Fruit fly (Drosophila melanogaster) whole organism, embryonic: ENCODE data around the gene CG14022.
A peak's percentile ranks its signal among the peaks of the same experiment; 100 is the strongest.

Experiments used
- Aef1 ChIP-seq: fragments of 200-800 bp; sonication (Bioruptor generic); IDR thresholded peaks from 3 replicates; pipeline ENCODE4 v1.3.6; 2022; ENCODE audit warnings: missing biosample characterization, missing genetic modification characterization
- CG11723 ChIP-seq: fragments of 200-800 bp; sonication (Bioruptor generic); optimal IDR thresholded peaks from 2 replicates; lab custom pipeline; 2017; ENCODE audit warnings: missing biosample characterization, mild to moderate bottlenecking, missing genetic modification characterization
- CG13775 ChIP-seq: fragments of 200-800 bp; sonication (Bioruptor generic); optimal IDR thresholded peaks from 3 replicates; lab custom pipeline; 2017; ENCODE audit warnings: missing biosample characterization, mild to moderate bottlenecking, missing genetic modification characterization
- CG14965 ChIP-seq: fragments of 200-800 bp; sonication (Bioruptor generic); optimal IDR thresholded peaks from 2 replicates; lab custom pipeline; 2016; ENCODE audit warnings: missing biosample characterization, missing genetic modification characterization, borderline replicate concordance
- CG15479 ChIP-seq: fragments of 200-800 bp; sonication (Bioruptor generic); optimal IDR thresholded peaks from 3 replicates; lab custom pipeline; 2019; ENCODE audit warnings: missing biosample characterization, mild to moderate bottlenecking, missing genetic modification characterization, moderate library complexity
- CG15514 ChIP-seq: fragments of 200-800 bp; sonication (Bioruptor generic); optimal IDR thresholded peaks from 3 replicates; lab custom pipeline; 2017; ENCODE audit warnings: missing biosample characterization, missing genetic modification characterization, mild to moderate bottlenecking, moderate library complexity, missing genetic modification reagents
- CG16813 ChIP-seq: fragments of 200-800 bp; sonication (Bioruptor generic); IDR thresholded peaks from 3 replicates; pipeline ENCODE4 v1.3.6; 2022; ENCODE audit warnings: missing biosample characterization, missing genetic modification characterization; ENCODE audit not compliant: partially characterized antibody
- CG17361 ChIP-seq: fragments of 200-800 bp; sonication (Bioruptor generic); IDR thresholded peaks from 3 replicates; pipeline ENCODE4 v1.3.6; 2022; ENCODE audit warnings: missing biosample characterization, missing genetic modification characterization
- CG2889 ChIP-seq: fragments of 200-800 bp; sonication (Bioruptor generic); IDR thresholded peaks from 3 replicates; pipeline ENCODE4 v1.3.6; 2022; ENCODE audit warnings: missing biosample characterization, missing genetic modification characterization
- CG30020 ChIP-seq: fragments of 200-800 bp; optimal IDR thresholded peaks from 2 replicates; lab custom pipeline; 2019; ENCODE audit warnings: missing biosample characterization, mild to moderate bottlenecking, missing genetic modification characterization, moderate library complexity
- CG34376 ChIP-seq: fragments of 200-800 bp; sonication (Bioruptor generic); optimal IDR thresholded peaks from 2 replicates; lab custom pipeline; 2018; ENCODE audit warnings: missing biosample characterization, mild to moderate bottlenecking, missing genetic modification characterization
- CG3838 ChIP-seq: fragments of 200-800 bp; sonication (Bioruptor generic); optimal IDR thresholded peaks from 3 replicates; lab custom pipeline; 2016; ENCODE audit warnings: missing biosample characterization, missing genetic modification characterization
- CG4328 ChIP-seq: fragments of 200-800 bp; sonication (Bioruptor generic); optimal IDR thresholded peaks from 3 replicates; lab custom pipeline; 2017; ENCODE audit warnings: missing biosample characterization, missing genetic modification reagents, missing genetic modification characterization
- CG4360 ChIP-seq: fragments of 200-800 bp; sonication (Bioruptor generic); IDR thresholded peaks from 2 replicates; pipeline ENCODE4 v1.3.6; 2022; ENCODE audit warnings: missing biosample characterization, missing genetic modification characterization
- CG43689 ChIP-seq: fragments of 200-800 bp; sonication (Bioruptor generic); IDR thresholded peaks from 2 replicates; pipeline ENCODE4 v1.3.6; 2022; ENCODE audit warnings: missing biosample characterization, missing genetic modification characterization
- CG4424 ChIP-seq: fragments of 200-800 bp; sonication (Bioruptor generic); optimal IDR thresholded peaks from 3 replicates; lab custom pipeline; 2016; ENCODE audit warnings: missing biosample characterization, missing genetic modification characterization
- CG4730 ChIP-seq: fragments of 200-800 bp; sonication (Bioruptor generic); IDR thresholded peaks from 2 replicates; pipeline ENCODE4 v1.3.6; 2022; ENCODE audit warnings: missing biosample characterization, missing genetic modification characterization
- CG7372 ChIP-seq: fragments of 200-800 bp; sonication (Bioruptor generic); IDR thresholded peaks from 2 replicates; pipeline ENCODE4 v1.3.6; 2022; ENCODE audit warnings: missing biosample characterization, missing genetic modification characterization
- CG7556 ChIP-seq: fragments of 200-800 bp; sonication (Bioruptor generic); optimal IDR thresholded peaks from 2 replicates; lab custom pipeline; 2017; ENCODE audit warnings: missing biosample characterization, mild to moderate bottlenecking, missing genetic modification characterization
- CG7928 ChIP-seq: fragments of 200-800 bp; sonication (Bioruptor generic); optimal IDR thresholded peaks from 2 replicates; lab custom pipeline; 2017; ENCODE audit warnings: missing biosample characterization, mild to moderate bottlenecking, missing genetic modification characterization
- CG8290 ChIP-seq, 3 experiments: fragments of 200-800 bp; sonication (Bioruptor generic); optimal IDR thresholded peaks; 2 replicates each; lab custom pipeline; 2016 to 2019; ENCODE audit warnings: missing biosample characterization in 3 of 3, missing genetic modification characterization in 3 of 3, mild to moderate bottlenecking in 2 of 3, moderate library complexity in 1 of 3
- CG9437 ChIP-seq: fragments of 200-800 bp; sonication (Bioruptor generic); optimal IDR thresholded peaks from 2 replicates; lab custom pipeline; 2018; ENCODE audit warnings: missing biosample characterization, mild to moderate bottlenecking, missing genetic modification characterization
- CG9609 ChIP-seq: fragments of 200-800 bp; sonication (Bioruptor generic); optimal IDR thresholded peaks from 3 replicates; lab custom pipeline; 2016; ENCODE audit warnings: missing biosample characterization, missing genetic modification characterization
- Deaf1 ChIP-seq: fragments of 200-800 bp; optimal IDR thresholded peaks from 3 replicates; lab custom pipeline; 2019; ENCODE audit warnings: missing biosample characterization, mild to moderate bottlenecking, missing genetic modification characterization, moderate library complexity
- Dll ChIP-seq: fragments of 200-800 bp; sonication (Bioruptor generic); IDR thresholded peaks from 4 replicates; pipeline ENCODE4 v1.3.6; 2022; ENCODE audit warnings: missing biosample characterization, missing genetic modification characterization; ENCODE audit not compliant: partially characterized antibody
- Doc2 ChIP-seq: fragments of 200-800 bp; sonication (Bioruptor generic); IDR thresholded peaks from 2 replicates; pipeline ENCODE4 v1.3.6; 2022; ENCODE audit warnings: missing biosample characterization, missing genetic modification characterization
- H15 ChIP-seq: fragments of 200-800 bp; sonication (Bioruptor generic); IDR thresholded peaks from 3 replicates; pipeline ENCODE4 v1.3.6; 2022; ENCODE audit warnings: missing biosample characterization, missing genetic modification characterization
- Hey ChIP-seq: fragments of 200-800 bp; sonication (Bioruptor generic); optimal IDR thresholded peaks from 3 replicates; lab custom pipeline; 2018; ENCODE audit warnings: missing biosample characterization, mild to moderate bottlenecking, missing genetic modification characterization
- Hmr ChIP-seq: fragments of 200-800 bp; sonication (Bioruptor generic); optimal IDR thresholded peaks from 3 replicates; lab custom pipeline; 2017; ENCODE audit warnings: mild to moderate bottlenecking, missing biosample characterization, missing genetic modification reagents, missing genetic modification characterization
- Med ChIP-seq: fragments of 200-800 bp; sonication (Bioruptor generic); peaks from one replicate; lab custom pipeline; 2016; ENCODE audit warnings: missing biosample characterization, missing genetic modification characterization, mild to moderate bottlenecking, inconsistent platforms, moderate library complexity
- NK7.1 ChIP-seq: fragments of 200-800 bp; sonication (Bioruptor generic); optimal IDR thresholded peaks from 3 replicates; lab custom pipeline; 2016; ENCODE audit warnings: missing biosample characterization, missing genetic modification characterization
- Pdp1 ChIP-seq, 2 experiments: fragments of 200-800 bp; sonication (Bioruptor generic); optimal IDR thresholded peaks; 3 replicates each; lab custom pipeline; 2016; ENCODE audit warnings: missing biosample characterization in 2 of 2, missing genetic modification characterization in 2 of 2, mild to moderate bottlenecking in 1 of 2, moderate library complexity in 1 of 2
- Rx ChIP-seq: fragments of 200-800 bp; sonication (Bioruptor generic); IDR thresholded peaks from 2 replicates; pipeline ENCODE4 v1.3.6; 2022; ENCODE audit warnings: missing biosample characterization, missing genetic modification characterization
- Side ChIP-seq: fragments of 200-800 bp; sonication (Bioruptor generic); optimal IDR thresholded peaks from 2 replicates; lab custom pipeline; 2016; ENCODE audit warnings: missing biosample characterization, missing genetic modification characterization
- bowl ChIP-seq: fragments of 200-800 bp; sonication (Bioruptor generic); IDR thresholded peaks from 2 replicates; pipeline ENCODE4 v1.3.6; 2022; ENCODE audit warnings: missing biosample characterization, missing genetic modification characterization
- cg ChIP-seq: fragments of 200-800 bp; sonication (Bioruptor generic); optimal IDR thresholded peaks from 3 replicates; lab custom pipeline; 2019; ENCODE audit warnings: missing biosample characterization, mild to moderate bottlenecking, missing genetic modification characterization, moderate library complexity
- dimm ChIP-seq: fragments of 200-800 bp; sonication (Bioruptor generic); IDR thresholded peaks from 2 replicates; pipeline ENCODE4 v1.3.6; 2022; ENCODE audit warnings: missing biosample characterization, missing genetic modification characterization
- exex ChIP-seq: fragments of 200-800 bp; sonication (Bioruptor generic); optimal IDR thresholded peaks from 4 replicates; lab custom pipeline; 2018; ENCODE audit warnings: missing biosample characterization, mild to moderate bottlenecking, missing genetic modification characterization, moderate library complexity
- grn ChIP-seq: fragments of 200-800 bp; sonication (Bioruptor generic); optimal IDR thresholded peaks from 3 replicates; lab custom pipeline; 2017; ENCODE audit warnings: missing biosample characterization, missing genetic modification characterization
- gt ChIP-seq: fragments of 200-800 bp; sonication (Bioruptor generic); IDR thresholded peaks from 2 replicates; pipeline ENCODE4 v1.3.6; 2022; ENCODE audit warnings: missing biosample characterization, missing genetic modification characterization
- jing ChIP-seq: fragments of 200-800 bp; sonication (Bioruptor generic); optimal IDR thresholded peaks from 2 replicates; lab custom pipeline; 2018; ENCODE audit warnings: missing biosample characterization, mild to moderate bottlenecking, missing genetic modification characterization
- kay ChIP-seq: fragments of 200-800 bp; sonication (Bioruptor generic); optimal IDR thresholded peaks from 2 replicates; lab custom pipeline; 2016; ENCODE audit warnings: missing biosample characterization, missing genetic modification characterization
- onecut ChIP-seq: fragments of 200-800 bp; sonication (Bioruptor generic); IDR thresholded peaks from 2 replicates; pipeline ENCODE4 v1.3.6; 2022; ENCODE audit warnings: missing biosample characterization, missing genetic modification characterization
- pb ChIP-seq: fragments of 200-800 bp; sonication (Bioruptor generic); optimal IDR thresholded peaks from 3 replicates; lab custom pipeline; 2016; ENCODE audit warnings: missing biosample characterization, missing genetic modification characterization
- ranshi ChIP-seq: fragments of 200-800 bp; sonication (Bioruptor generic); IDR thresholded peaks from 2 replicates; pipeline ENCODE4 v1.3.6; 2022; ENCODE audit warnings: missing biosample characterization, missing genetic modification characterization
- sd ChIP-seq: fragments of 200-800 bp; sonication (Bioruptor generic); optimal IDR thresholded peaks from 3 replicates; lab custom pipeline; 2018; ENCODE audit warnings: missing biosample characterization, mild to moderate bottlenecking, missing genetic modification characterization, moderate library complexity
- sens ChIP-seq: fragments of 200-800 bp; sonication (Bioruptor generic); peaks from one replicate; lab custom pipeline; 2016; ENCODE audit warnings: missing biosample characterization, missing genetic modification characterization
- seq ChIP-seq: fragments of 200-800 bp; sonication (Bioruptor generic); IDR thresholded peaks from 2 replicates; pipeline ENCODE4 v1.3.6; 2022; ENCODE audit warnings: missing biosample characterization, missing genetic modification characterization
- tll ChIP-seq, 2 experiments: fragments of 200-800 bp in 1 of 2; fragments of >200 bp in 1 of 2; sonication (Bioruptor generic) in 1 of 2; optimal IDR thresholded peaks; 2 replicates each; lab custom pipeline; 2017 to 2019; ENCODE audit warnings: missing biosample characterization in 2 of 2, missing genetic modification characterization in 2 of 2, mild to moderate bottlenecking in 1 of 2, moderate library complexity in 1 of 2
- twi ChIP-seq: fragments of 200-800 bp; optimal IDR thresholded peaks from 2 replicates; lab custom pipeline; 2019; ENCODE audit warnings: missing biosample characterization, mild to moderate bottlenecking, missing genetic modification characterization, moderate library complexity
- unc-4 ChIP-seq: fragments of 200-800 bp; sonication (Bioruptor generic); IDR thresholded peaks from 2 replicates; pipeline ENCODE4 v1.3.6; 2022; ENCODE audit warnings: missing biosample characterization, missing genetic modification characterization; ENCODE audit not compliant: partially characterized antibody

CG14022 gene

DNA sequence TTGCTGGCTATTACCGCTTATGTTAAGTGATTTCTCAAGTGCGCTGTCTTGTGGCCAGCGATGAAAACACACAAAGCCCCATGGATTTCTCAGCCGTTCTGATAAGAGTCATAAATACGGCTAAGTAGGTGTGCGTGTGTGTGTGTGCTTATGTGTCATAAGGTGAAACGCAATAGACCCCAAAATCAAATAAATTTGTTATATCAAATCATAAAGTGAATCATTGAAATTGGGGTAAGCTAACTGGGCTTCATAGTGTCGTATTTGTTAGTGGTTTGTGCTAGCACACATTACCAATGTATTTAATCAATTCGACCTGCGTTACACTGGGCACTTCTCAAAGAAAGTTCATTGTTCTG, 29.1 kb downstream of the CG14022 start (continued):
- TF ChIP-seq CG4328 (GFP tag; lab: Kevin White, UChicago) (no peak), CG30020 (no peak), Pdp1 (GFP tag; optimal IDR thresholded peaks at IDR 0.05; lab: Kevin White, UChicago) (peak in 1 of 2 experiments; percentile 51), bowl (GFP tag; lab: Robert Waterston, UW) (0 out of 2 replicates have a peak, but pooled peaks have one; percentile 1), sd (tag; lab: Kevin White, UChicago) (no peak), exex (tag; lab: Kevin White, UChicago) (peak; percentile 76), Aef1 (no peak), jing (no peak), seq (GFP tag; lab: Robert Waterston, UW) (no peak), Rx (no peak), pb (no peak), twi (tag; lab: Kevin White, UChicago) (no peak), dimm (GFP tag; lab: Robert Waterston, UW) (no peak), Med (GFP tag; lab: Kevin White, UChicago) (peak; percentile 47), CG7928 (GFP tag; lab: Kevin White, UChicago) (no peak), cg (GFP tag; lab: Kevin White, UChicago) (no peak), CG14965 (GFP tag; lab: Kevin White, UChicago) (no peak), CG4730 (GFP tag; lab: Robert Waterston, UW) (no peak), CG7372 (GFP tag; lab: Robert Waterston, UW) (no peak), CG17361 (GFP tag; lab: Robert Waterston, UW) (0 out of 3 replicates have a peak, but pooled peaks have one; percentile 2), onecut (GFP tag; lab: Robert Waterston, UW) (no peak), grn (GFP tag; lab: Kevin White, UChicago) (no peak), CG34376 (GFP tag; lab: Kevin White, UChicago) (peak; percentile 38), Doc2 (GFP tag; lab: Robert Waterston, UW) (no peak), Deaf1 (tag; lab: Kevin White, UChicago) (no peak), CG4424 (no peak), Hmr (GFP tag; lab: Kevin White, UChicago) (no peak), CG13775 (GFP tag; lab: Kevin White, UChicago) (no peak), CG15479 (GFP tag; lab: Kevin White, UChicago) (no peak), CG8290 (GFP tag; optimal IDR thresholded peaks at IDR 0.05; lab: Kevin White, UChicago) (no peak), CG8290 (tag; optimal IDR thresholded peaks at IDR 0.05; lab: Kevin White, UChicago) (no peak), sens (GFP tag; lab: Kevin White, UChicago) (peak; percentile 20), CG16813 (GFP tag; lab: Robert Waterston, UW) (no peak), CG15514 (no peak), CG9437 (GFP tag; lab: Kevin White, UChicago) (no peak), CG7556 (GFP tag; lab: Kevin White, UChicago) (no peak), ranshi (GFP tag; lab: Robert Waterston, UW) (no peak), kay (peak; percentile 21), Side (GFP tag; lab: Kevin White, UChicago) (no peak), Hey (tag; lab: Kevin White, UChicago) (no peak), H15 (GFP tag; lab: Robert Waterston, UW) (no peak)

DNA sequence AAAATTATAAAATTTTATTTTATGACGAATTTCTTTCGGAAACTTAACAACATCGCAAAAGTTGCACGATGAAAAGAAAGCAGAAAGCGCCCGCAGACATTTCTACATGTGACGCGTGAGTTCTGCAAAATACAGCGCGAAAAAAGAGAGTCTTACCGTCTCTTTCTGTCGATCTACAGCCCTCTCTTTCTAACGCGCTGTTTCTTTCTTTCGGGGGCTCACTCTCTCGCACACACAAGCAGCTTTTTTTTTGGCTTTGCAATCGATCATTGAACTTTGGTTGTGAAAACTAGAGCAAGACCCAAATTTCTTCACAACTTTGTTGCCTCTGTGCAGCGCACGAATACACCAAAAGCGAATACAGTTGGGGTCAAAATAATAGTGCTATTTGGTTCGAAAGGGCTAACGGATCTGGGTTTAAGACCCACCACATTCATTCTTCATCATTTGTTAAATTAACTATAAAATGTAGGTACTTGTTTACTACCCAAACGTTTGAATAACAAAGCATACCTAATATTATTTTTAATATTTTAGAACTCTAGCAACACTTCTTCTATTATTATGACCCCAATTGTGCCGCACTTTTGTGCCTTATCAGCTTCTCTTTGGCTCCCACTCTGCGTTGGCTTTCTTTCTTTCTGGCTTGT, 29.6 kb downstream of the CG14022 start:
- TF ChIP-seq tll (GFP tag; optimal IDR thresholded peaks at IDR 0.05; lab: Kevin White, UChicago): no peak
- TF ChIP-seq gt (GFP tag; lab: Robert Waterston, UW): peak; percentile 69
- 0 out of 2 replicates have a peak, but pooled peaks have one; percentile 35 for TF ChIP-seq CG43689 (GFP tag; lab: Robert Waterston, UW)
- TF ChIP-seq Dll (GFP tag; lab: Robert Waterston, UW): no peak
- TF ChIP-seq unc-4 (GFP tag; lab: Robert Waterston, UW): no peak
- no peak for TF ChIP-seq CG3838 (GFP tag; lab: Kevin White, UChicago)
- TF ChIP-seq CG4360 (GFP tag; lab: Robert Waterston, UW): no peak
- peak; percentile 81 for TF ChIP-seq CG11723 (GFP tag; lab: Kevin White, UChicago)
- no peak for TF ChIP-seq NK7.1 (GFP tag; lab: Kevin White, UChicago)
- 0 out of 3 replicates have a peak, but pooled peaks have one; percentile 32 for TF ChIP-seq CG2889 (GFP tag; lab: Robert Waterston, UW)
- peak; percentile 47 for TF ChIP-seq CG9609 (GFP tag; lab: Kevin White, UChicago)
